Worm (Caenorhabditis elegans): ENCODE data around the gene exc-15.

The exc-15 gene

ce11 chrV:4508772-4509171 is 25.5 kb downstream of the exc-15 start:
- TF ChIP-seq ztf-29 (GFP tag; IDR thresholded peaks at IDR 0.05) (no peak), flt-1 (GFP tag; IDR thresholded peaks at IDR 0.05) (no peak), ztf-23 (GFP tag; IDR thresholded peaks at IDR 0.05) (no peak), cog-1 (tag; optimal IDR thresholded peaks at IDR 0.05) (no peak), klf-2 (GFP tag; conservative IDR thresholded peaks at IDR 0.05) (no peak), med-1 (GFP tag; optimal IDR thresholded peaks at IDR 0.05; ENCODE audit: insufficient read depth) (no peak), T22C8.4 (GFP tag; IDR thresholded peaks at IDR 0.05) (no peak)

ce11 chrV:4509319-4509937 is 26.2 kb downstream of the exc-15 start:
- TF ChIP-seq cog-1 (tag; optimal IDR thresholded peaks at IDR 0.05): no peak
- no peak for TF ChIP-seq T22C8.4 (GFP tag; IDR thresholded peaks at IDR 0.05)
- TF ChIP-seq tab-1 (GFP tag; IDR thresholded peaks at IDR 0.05): no peak
- TF ChIP-seq flt-1 (GFP tag; IDR thresholded peaks at IDR 0.05): no peak
- TF ChIP-seq ztf-29 (GFP tag; IDR thresholded peaks at IDR 0.05): no peak
- TF ChIP-seq klf-2 (GFP tag; conservative IDR thresholded peaks at IDR 0.05): no peak
- no peak for TF ChIP-seq med-1 (GFP tag; optimal IDR thresholded peaks at IDR 0.05; ENCODE audit: insufficient read depth)
- TF ChIP-seq ztf-23 (GFP tag; IDR thresholded peaks at IDR 0.05): no peak
- no peak for TF ChIP-seq ref-1 (GFP tag; conservative IDR thresholded peaks at IDR 0.05)

- TF ChIP-seq ztf-23 (GFP tag; IDR thresholded peaks at IDR 0.05) (no peak), T22C8.4 (GFP tag; IDR thresholded peaks at IDR 0.05) (no peak), klf-2 (GFP tag; conservative IDR thresholded peaks at IDR 0.05) (no peak), ref-1 (GFP tag; conservative IDR thresholded peaks at IDR 0.05) (no peak), cog-1 (tag; optimal IDR thresholded peaks at IDR 0.05) (no peak), med-1 (GFP tag; optimal IDR thresholded peaks at IDR 0.05; ENCODE audit: insufficient read depth) (no peak), flt-1 (GFP tag; IDR thresholded peaks at IDR 0.05) (no peak), tab-1 (GFP tag; IDR thresholded peaks at IDR 0.05) (peak; percentile 27; the same call in 1 of the 2 replicates), ztf-29 (GFP tag; IDR thresholded peaks at IDR 0.05) (0 out of 2 replicates have a peak, but pooled peaks have one; percentile 15)
These were observed 27.1 kb downstream of the exc-15 start for ce11 chrV:4510351-4510750.

ce11 chrV:4512733-4513132 is 29.5 kb downstream of the exc-15 start, which contains the start of gene T28F12.1:
TSS of gene T28F12.1 (plus strand) at chrV:4513033.
- TF ChIP-seq med-1 (GFP tag; optimal IDR thresholded peaks at IDR 0.05; ENCODE audit: insufficient read depth): no peak
- no peak for TF ChIP-seq flt-1 (GFP tag; IDR thresholded peaks at IDR 0.05)
- TF ChIP-seq klf-2 (GFP tag; conservative IDR thresholded peaks at IDR 0.05): no peak
- TF ChIP-seq tab-1 (GFP tag; IDR thresholded peaks at IDR 0.05): no peak
- no peak for TF ChIP-seq ztf-23 (GFP tag; IDR thresholded peaks at IDR 0.05)
- TF ChIP-seq ztf-29 (GFP tag; IDR thresholded peaks at IDR 0.05): no peak
- no peak for TF ChIP-seq ref-1 (GFP tag; conservative IDR thresholded peaks at IDR 0.05)
- no peak for TF ChIP-seq T22C8.4 (GFP tag; IDR thresholded peaks at IDR 0.05)

ce11 chrV:4518657-4519056 is 35.4 kb downstream of the exc-15 start:
- TF ChIP-seq cog-1 (tag; optimal IDR thresholded peaks at IDR 0.05) (no peak), klf-2 (GFP tag; conservative IDR thresholded peaks at IDR 0.05) (no peak), med-1 (GFP tag; optimal IDR thresholded peaks at IDR 0.05; ENCODE audit: insufficient read depth) (no peak), T22C8.4 (GFP tag; IDR thresholded peaks at IDR 0.05) (no peak), ztf-29 (GFP tag; IDR thresholded peaks at IDR 0.05) (no peak), ztf-23 (GFP tag; IDR thresholded peaks at IDR 0.05) (no peak), ref-1 (GFP tag; conservative IDR thresholded peaks at IDR 0.05) (no peak), tab-1 (GFP tag; IDR thresholded peaks at IDR 0.05) (no peak), flt-1 (GFP tag; IDR thresholded peaks at IDR 0.05) (no peak)

- TF ChIP-seq med-1 (GFP tag; optimal IDR thresholded peaks at IDR 0.05; ENCODE audit: insufficient read depth) (no peak), cog-1 (tag; optimal IDR thresholded peaks at IDR 0.05) (no peak), ztf-23 (GFP tag; IDR thresholded peaks at IDR 0.05) (no peak), flt-1 (GFP tag; IDR thresholded peaks at IDR 0.05) (no peak)
These were observed 40.1 kb downstream of the exc-15 start for ce11 chrV:4523312-4523711.

- TF ChIP-seq ztf-23 (GFP tag; IDR thresholded peaks at IDR 0.05) (no peak), klf-2 (GFP tag; conservative IDR thresholded peaks at IDR 0.05) (no peak), flt-1 (GFP tag; IDR thresholded peaks at IDR 0.05) (no peak), ref-1 (GFP tag; conservative IDR thresholded peaks at IDR 0.05) (no peak), med-1 (GFP tag; optimal IDR thresholded peaks at IDR 0.05; ENCODE audit: insufficient read depth) (no peak), ztf-29 (GFP tag; IDR thresholded peaks at IDR 0.05) (no peak), tab-1 (GFP tag; IDR thresholded peaks at IDR 0.05) (no peak), cog-1 (tag; optimal IDR thresholded peaks at IDR 0.05) (no peak), T22C8.4 (GFP tag; IDR thresholded peaks at IDR 0.05) (no peak)
These were observed 40.6 kb downstream of the exc-15 start for ce11 chrV:4523844-4524243.

- TF ChIP-seq flt-1 (GFP tag; IDR thresholded peaks at IDR 0.05) (no peak), ztf-29 (GFP tag; IDR thresholded peaks at IDR 0.05) (no peak), klf-2 (GFP tag; conservative IDR thresholded peaks at IDR 0.05) (no peak), ztf-23 (GFP tag; IDR thresholded peaks at IDR 0.05) (no peak), cog-1 (tag; optimal IDR thresholded peaks at IDR 0.05) (no peak), tab-1 (GFP tag; IDR thresholded peaks at IDR 0.05) (no peak), med-1 (GFP tag; optimal IDR thresholded peaks at IDR 0.05; ENCODE audit: insufficient read depth) (no peak), T22C8.4 (GFP tag; IDR thresholded peaks at IDR 0.05) (no peak), ref-1 (GFP tag; conservative IDR thresholded peaks at IDR 0.05) (no peak)
These were observed 41.1 kb downstream of the exc-15 start for ce11 chrV:4524327-4524726.

- no peak for TF ChIP-seq ztf-23 (GFP tag; IDR thresholded peaks at IDR 0.05)
- no peak for TF ChIP-seq ztf-29 (GFP tag; IDR thresholded peaks at IDR 0.05)
- no peak for TF ChIP-seq cog-1 (tag; optimal IDR thresholded peaks at IDR 0.05)
- no peak for TF ChIP-seq ref-1 (GFP tag; conservative IDR thresholded peaks at IDR 0.05)
- no peak for TF ChIP-seq tab-1 (GFP tag; IDR thresholded peaks at IDR 0.05)
- no peak for TF ChIP-seq flt-1 (GFP tag; IDR thresholded peaks at IDR 0.05)
- TF ChIP-seq T22C8.4 (GFP tag; IDR thresholded peaks at IDR 0.05): no peak
- no peak for TF ChIP-seq med-1 (GFP tag; optimal IDR thresholded peaks at IDR 0.05; ENCODE audit: insufficient read depth)
- no peak for TF ChIP-seq klf-2 (GFP tag; conservative IDR thresholded peaks at IDR 0.05)
These were observed 41.8 kb downstream of the exc-15 start for ce11 chrV:4525106-4525505.

ce11 chrV:4525512-4525911 is 42.3 kb downstream of the exc-15 start:
- TF ChIP-seq cog-1 (tag; optimal IDR thresholded peaks at IDR 0.05) (no peak), ztf-29 (GFP tag; IDR thresholded peaks at IDR 0.05) (no peak), ztf-23 (GFP tag; IDR thresholded peaks at IDR 0.05) (no peak), tab-1 (GFP tag; IDR thresholded peaks at IDR 0.05) (no peak), klf-2 (GFP tag; conservative IDR thresholded peaks at IDR 0.05) (no peak), ref-1 (GFP tag; conservative IDR thresholded peaks at IDR 0.05) (no peak), med-1 (GFP tag; optimal IDR thresholded peaks at IDR 0.05; ENCODE audit: insufficient read depth) (no peak), T22C8.4 (GFP tag; IDR thresholded peaks at IDR 0.05) (no peak), flt-1 (GFP tag; IDR thresholded peaks at IDR 0.05) (no peak)
